Worm (Caenorhabditis elegans): ENCODE measurements around the gene nhr-57.

The nhr-57 gene

DNA sequence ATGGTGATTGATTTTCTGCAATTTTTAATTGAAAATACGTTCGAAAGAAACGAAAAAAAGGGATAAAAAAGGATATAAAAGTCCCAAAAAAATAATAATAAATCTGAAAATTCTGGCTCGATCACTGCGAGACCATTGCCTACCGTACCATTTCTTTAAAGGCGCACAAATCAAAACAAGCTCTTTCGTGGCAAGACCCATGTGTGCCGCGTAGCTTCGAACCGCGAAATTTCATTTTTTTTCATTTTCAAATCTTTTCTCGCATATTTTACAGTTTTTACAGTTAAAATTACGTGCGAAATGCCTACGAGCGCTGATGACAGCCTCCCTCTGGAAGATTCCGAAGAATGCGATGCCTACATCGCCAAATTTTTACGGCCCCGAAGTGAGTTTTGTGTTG lies 43.9 kb downstream of the nhr-57 start, which contains the start of the genes coh-4 and pid-5:
coh-4 (minus strand) TSS at position 17 of the 400 bp plus-strand sequence.
pid-5 (plus strand) TSS at position 259 of the 400 bp plus-strand sequence.
- peak; percentile 24 for TF ChIP-seq W03F9.2 (tag; optimal IDR thresholded peaks at IDR 0.05)
- TF ChIP-seq dao-5 (tag; optimal IDR thresholded peaks at IDR 0.05), result no peak

DNA sequence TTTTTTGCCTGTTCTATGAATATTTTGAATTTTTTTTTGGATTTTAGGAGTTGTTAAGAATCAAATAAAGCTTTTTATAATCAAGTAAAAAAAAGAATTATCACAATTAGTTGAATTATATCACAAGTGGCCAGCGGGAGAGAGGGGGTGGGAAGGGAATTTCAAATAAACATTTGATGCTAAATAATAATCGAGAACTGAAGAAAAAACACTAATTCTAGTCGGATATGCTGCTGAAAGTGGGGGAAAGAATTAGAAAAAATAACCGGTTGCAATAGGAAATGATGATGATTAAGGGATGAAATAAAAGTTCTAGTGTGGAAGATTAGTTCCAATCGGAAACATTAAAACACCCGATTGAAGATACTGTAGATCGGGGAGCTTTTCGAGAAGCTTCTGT lies 49.6 kb downstream of the nhr-57 start:
- TF ChIP-seq dao-5 (tag; optimal IDR thresholded peaks at IDR 0.05), result no peak
- TF ChIP-seq W03F9.2 (tag; optimal IDR thresholded peaks at IDR 0.05), result no peak
- TF ChIP-seq him-1 (tag; optimal IDR thresholded peaks at IDR 0.05), result no peak

DNA sequence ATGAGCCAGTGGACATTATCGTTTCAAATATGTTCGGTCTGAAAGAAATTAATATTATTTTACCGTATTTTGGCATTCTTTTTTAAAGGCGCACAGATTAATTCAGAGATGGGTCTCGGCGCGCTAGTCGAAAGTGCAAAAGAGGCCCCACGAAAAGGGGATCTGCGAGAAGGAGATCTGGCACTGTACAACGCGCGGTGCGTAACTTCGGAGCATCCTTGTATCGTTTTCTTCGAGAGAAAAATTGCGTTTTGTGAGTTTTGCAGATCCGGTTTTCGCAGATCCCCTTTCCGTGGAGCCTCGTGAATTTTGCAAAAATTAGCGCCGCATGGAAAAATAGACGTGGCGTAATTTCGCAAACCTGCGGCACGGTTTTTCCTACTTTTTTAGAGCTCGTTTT lies 50.0 kb downstream of the nhr-57 start:
- TF ChIP-seq him-1 (tag; optimal IDR thresholded peaks at IDR 0.05) (no peak), W03F9.2 (tag; optimal IDR thresholded peaks at IDR 0.05) (no peak), dao-5 (tag; optimal IDR thresholded peaks at IDR 0.05) (no peak)

DNA sequence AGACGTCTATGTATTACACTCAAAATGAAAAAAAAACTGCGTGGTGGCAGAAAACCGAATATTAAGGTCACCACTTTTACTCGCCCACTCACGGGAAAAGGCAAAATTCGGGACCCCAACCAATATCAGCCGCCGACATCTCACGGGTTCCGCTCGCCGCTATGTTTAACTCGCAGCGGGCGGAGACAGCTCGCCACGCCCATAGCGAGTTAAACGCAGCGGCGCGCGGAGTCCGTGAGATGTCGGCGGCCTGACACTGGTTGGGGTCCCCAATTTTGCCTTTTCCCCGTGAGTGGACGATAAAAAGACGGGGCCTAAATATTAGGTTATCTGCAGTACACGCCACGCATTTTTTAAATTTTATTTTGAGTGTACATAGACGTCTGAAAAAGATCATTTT lies 50.9 kb downstream of the nhr-57 start:
- TF ChIP-seq W03F9.2 (tag; optimal IDR thresholded peaks at IDR 0.05) (no peak), dao-5 (tag; optimal IDR thresholded peaks at IDR 0.05) (no peak), him-1 (tag; optimal IDR thresholded peaks at IDR 0.05) (no peak)
